Fruit fly (Drosophila melanogaster) whole organism, pupa: ENCODE results near the gene mtTFB2.

ENCODE experiments used
- CG10348 ChIP-seq: fragments of 200-800 bp; sonication (Bioruptor generic); IDR thresholded peaks from 2 replicates; pipeline ENCODE4 v1.3.6; 2022; ENCODE audit warnings: missing biosample characterization, missing genetic modification characterization
- CG12605 ChIP-seq: fragments of 200-800 bp; sonication (Bioruptor generic); IDR thresholded peaks from 2 replicates; pipeline ENCODE4 v1.3.6; 2022; ENCODE audit warnings: missing biosample characterization, missing genetic modification characterization
- CG13204 ChIP-seq: fragments of 200-800 bp; sonication (Bioruptor generic); optimal IDR thresholded peaks from 2 replicates; lab custom pipeline; 2018; ENCODE audit warnings: missing biosample characterization, mild to moderate bottlenecking, missing genetic modification characterization, moderate library complexity
- CG14655 ChIP-seq: fragments of 200-800 bp; sonication (Bioruptor generic); optimal IDR thresholded peaks from 3 replicates; lab custom pipeline; 2017; ENCODE audit warnings: mild to moderate bottlenecking, missing biosample characterization, missing genetic modification reagents, missing genetic modification characterization
- CG15710 ChIP-seq: fragments of 200-800 bp; sonication (Bioruptor generic); optimal IDR thresholded peaks from 2 replicates; lab custom pipeline; 2018; ENCODE audit warnings: missing biosample characterization, mild to moderate bottlenecking, missing genetic modification characterization, moderate library complexity
- CG17806 ChIP-seq: fragments of 200-800 bp; sonication (Bioruptor generic); optimal IDR thresholded peaks from 2 replicates; lab custom pipeline; 2018; ENCODE audit warnings: missing biosample characterization, mild to moderate bottlenecking, missing genetic modification characterization, moderate library complexity
- CG32121 ChIP-seq: fragments of 200-800 bp; sonication (Bioruptor generic); IDR thresholded peaks from 2 replicates; pipeline ENCODE4 v1.3.6; 2022; ENCODE audit warnings: missing biosample characterization, missing genetic modification characterization
- CG34367 ChIP-seq: fragments of 200-800 bp; sonication (Bioruptor generic); optimal IDR thresholded peaks from 2 replicates; lab custom pipeline; 2018; ENCODE audit warnings: missing biosample characterization, mild to moderate bottlenecking, missing genetic modification characterization
- CG4496 ChIP-seq: fragments of 200-800 bp; sonication (Bioruptor generic); IDR thresholded peaks from 3 replicates; pipeline ENCODE4 v1.3.6; 2022; ENCODE audit warnings: missing biosample characterization, missing genetic modification characterization
- CG8159 ChIP-seq: fragments of 200-800 bp; sonication (Bioruptor generic); optimal IDR thresholded peaks from 3 replicates; lab custom pipeline; 2018; ENCODE audit warnings: missing biosample characterization, mild to moderate bottlenecking, missing genetic modification characterization, moderate library complexity
- CG8301 ChIP-seq: fragments of 200-800 bp; sonication (Bioruptor generic); optimal IDR thresholded peaks from 2 replicates; lab custom pipeline; 2018; ENCODE audit warnings: missing biosample characterization, mild to moderate bottlenecking, missing genetic modification characterization
- CG9948 ChIP-seq: fragments of 200-800 bp; sonication (Bioruptor generic); optimal IDR thresholded peaks from 2 replicates; lab custom pipeline; 2018; ENCODE audit warnings: missing biosample characterization, mild to moderate bottlenecking, missing genetic modification characterization, moderate library complexity
- D1 ChIP-seq: fragments of 200-800 bp; sonication (Bioruptor generic); optimal IDR thresholded peaks from 2 replicates; lab custom pipeline; 2018; ENCODE audit warnings: missing biosample characterization, mild to moderate bottlenecking, missing genetic modification characterization, moderate library complexity
- EcR ChIP-seq: fragments of 200-800 bp; sonication (Bioruptor generic); optimal IDR thresholded peaks from 3 replicates; lab custom pipeline; 2019; ENCODE audit warnings: missing biosample characterization, missing genetic modification characterization, mild to moderate bottlenecking, moderate library complexity, missing genetic modification reagents
- Ets98B ChIP-seq: fragments of 200-800 bp; sonication (Bioruptor generic); IDR thresholded peaks from 2 replicates; pipeline ENCODE4 v1.3.6; 2022; ENCODE audit warnings: missing biosample characterization, missing genetic modification characterization
- Pif1A ChIP-seq: fragments of 200-800 bp; sonication (Bioruptor generic); optimal IDR thresholded peaks from 3 replicates; lab custom pipeline; 2016; ENCODE audit warnings: missing biosample characterization, missing genetic modification characterization
- Pif1B ChIP-seq: fragments of 200-800 bp; sonication (Bioruptor generic); optimal IDR thresholded peaks from 3 replicates; lab custom pipeline; 2016; ENCODE audit warnings: missing biosample characterization, missing genetic modification characterization
- Snoo ChIP-seq: fragments of 200-800 bp; sonication (Bioruptor generic); optimal IDR thresholded peaks from 3 replicates; lab custom pipeline; 2017; ENCODE audit warnings: missing biosample characterization, mild to moderate bottlenecking, missing genetic modification characterization, inconsistent platforms
- fd96Ca ChIP-seq: fragments of 200-800 bp; sonication (Bioruptor generic); IDR thresholded peaks from 3 replicates; pipeline ENCODE4 v1.3.6; 2022; ENCODE audit warnings: missing biosample characterization, missing genetic modification characterization
- gl ChIP-seq: fragments of 200-800 bp; sonication (Bioruptor generic); optimal IDR thresholded peaks from 2 replicates; lab custom pipeline; 2018; ENCODE audit warnings: missing biosample characterization, mild to moderate bottlenecking, missing genetic modification characterization
- rn ChIP-seq: fragments of 200-800 bp; sonication (Bioruptor generic); IDR thresholded peaks from 2 replicates; pipeline ENCODE4 v1.3.6; 2022; ENCODE audit warnings: missing biosample characterization, missing genetic modification characterization

The mtTFB2 gene

dm6 chr3R:10068780-10069179 is 23.4 kb downstream of the mtTFB2 start:
- no peak for TF ChIP-seq CG12605
- no peak for TF ChIP-seq CG13204 (GFP tag; lab: Kevin White, UChicago)
- no peak for TF ChIP-seq CG17806 (tag; lab: Kevin White, UChicago)
- no peak for TF ChIP-seq Pif1A (GFP tag; lab: Kevin White, UChicago)
- TF ChIP-seq CG15710 (tag; lab: Kevin White, UChicago): no peak
- no peak for TF ChIP-seq CG32121 (GFP tag; lab: Robert Waterston, UW)
- no peak for TF ChIP-seq CG10348 (GFP tag; lab: Robert Waterston, UW)
- TF ChIP-seq EcR (GFP tag; lab: Kevin White, UChicago): no peak
- TF ChIP-seq Pif1B (GFP tag; lab: Kevin White, UChicago): no peak
- TF ChIP-seq CG34367 (tag; lab: Kevin White, UChicago): no peak
- no peak for TF ChIP-seq CG4496
- no peak for TF ChIP-seq fd96Ca (GFP tag; lab: Robert Waterston, UW)
- TF ChIP-seq Ets98B (GFP tag; lab: Robert Waterston, UW): no peak
- no peak for TF ChIP-seq CG8159 (tag; lab: Kevin White, UChicago)
- TF ChIP-seq rn (GFP tag; lab: Robert Waterston, UW): no peak
- no peak for TF ChIP-seq gl
- no peak for TF ChIP-seq D1 (tag; lab: Kevin White, UChicago)
- TF ChIP-seq, all 21 proteins: peak for 0

DNA sequence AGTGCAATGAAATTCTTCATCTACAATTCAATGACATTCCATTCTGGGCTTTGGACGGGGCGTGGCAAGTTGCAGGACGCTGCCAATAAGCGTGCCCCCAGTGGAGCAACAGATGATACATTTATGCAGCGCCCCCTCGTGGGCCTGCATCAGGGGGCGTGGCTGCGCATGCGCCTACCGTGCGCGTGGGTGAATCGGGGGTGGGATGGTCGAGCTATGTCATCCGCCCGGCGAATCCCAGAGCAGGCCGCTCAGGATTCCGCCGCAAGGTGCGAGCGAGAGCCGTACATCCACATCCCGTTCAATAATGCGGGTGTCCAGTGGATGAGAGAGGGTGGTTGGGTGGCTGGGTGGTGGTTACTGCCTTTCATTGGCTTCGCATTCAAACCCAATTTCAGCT is 24.8 kb downstream of the mtTFB2 start:
- TF ChIP-seq EcR (GFP tag; lab: Kevin White, UChicago) (no peak), Ets98B (GFP tag; lab: Robert Waterston, UW) (no peak), CG17806 (tag; lab: Kevin White, UChicago) (no peak), Pif1B (GFP tag; lab: Kevin White, UChicago) (no peak), gl (no peak), CG15710 (tag; lab: Kevin White, UChicago) (no peak), CG13204 (GFP tag; lab: Kevin White, UChicago) (no peak), CG9948 (no peak), rn (GFP tag; lab: Robert Waterston, UW) (no peak), CG14655 (no peak), CG32121 (GFP tag; lab: Robert Waterston, UW) (no peak), Snoo (no peak), fd96Ca (GFP tag; lab: Robert Waterston, UW) (no peak), Pif1A (GFP tag; lab: Kevin White, UChicago) (no peak)

- no peak for TF ChIP-seq D1 (tag; lab: Kevin White, UChicago)
- no peak for TF ChIP-seq CG32121 (GFP tag; lab: Robert Waterston, UW)
- TF ChIP-seq Pif1B (GFP tag; lab: Kevin White, UChicago): no peak
- TF ChIP-seq rn (GFP tag; lab: Robert Waterston, UW): no peak
- no peak for TF ChIP-seq CG15710 (tag; lab: Kevin White, UChicago)
Observed at dm6 chr3R:10070817-10071216, 25.4 kb downstream of the mtTFB2 start, which contains the start of gene nerfin-2. nerfin-2 (plus strand) TSS chr3R:10071117.

DNA sequence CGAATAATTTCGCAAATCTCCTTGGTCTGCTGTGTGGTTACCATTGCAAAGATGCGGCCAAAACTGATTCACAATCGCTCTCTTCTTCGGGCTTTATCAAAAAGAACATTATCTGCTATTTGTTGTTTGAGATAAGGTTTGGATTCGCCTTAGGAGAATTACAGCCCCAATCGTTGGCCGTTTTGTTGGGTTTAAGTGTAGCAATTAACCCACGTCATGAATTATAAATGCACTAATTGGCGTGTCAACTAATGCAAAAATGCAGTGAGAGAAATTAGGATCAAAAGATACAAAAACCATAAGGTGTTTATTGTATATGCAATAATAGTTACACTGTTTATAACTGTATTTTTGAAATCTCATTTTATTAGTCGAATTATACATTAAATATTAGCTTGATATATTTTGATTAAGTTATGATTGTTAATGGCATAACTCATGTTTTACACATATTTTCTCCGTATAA is 30.0 kb downstream of the mtTFB2 start, which contains the start of gene Alp13:
Alp13 (minus strand) TSS at position 51 of the 466 bp plus-strand sequence.
- TF ChIP-seq CG4496 (no peak), EcR (GFP tag; lab: Kevin White, UChicago) (no peak), CG8301 (tag; lab: Kevin White, UChicago) (no peak), CG34367 (tag; lab: Kevin White, UChicago) (no peak), Pif1A (GFP tag; lab: Kevin White, UChicago) (no peak), CG17806 (tag; lab: Kevin White, UChicago) (no peak), CG15710 (tag; lab: Kevin White, UChicago) (no peak), CG9948 (no peak), CG12605 (no peak), Snoo (no peak), Pif1B (GFP tag; lab: Kevin White, UChicago) (no peak), CG14655 (no peak), fd96Ca (GFP tag; lab: Robert Waterston, UW) (no peak), CG8159 (tag; lab: Kevin White, UChicago) (no peak), Ets98B (GFP tag; lab: Robert Waterston, UW) (no peak), gl (no peak), CG10348 (GFP tag; lab: Robert Waterston, UW) (no peak), rn (GFP tag; lab: Robert Waterston, UW) (no peak), D1 (tag; lab: Kevin White, UChicago) (no peak), CG13204 (GFP tag; lab: Kevin White, UChicago) (no peak)
- TF ChIP-seq, all 21 proteins: peak for 0

DNA sequence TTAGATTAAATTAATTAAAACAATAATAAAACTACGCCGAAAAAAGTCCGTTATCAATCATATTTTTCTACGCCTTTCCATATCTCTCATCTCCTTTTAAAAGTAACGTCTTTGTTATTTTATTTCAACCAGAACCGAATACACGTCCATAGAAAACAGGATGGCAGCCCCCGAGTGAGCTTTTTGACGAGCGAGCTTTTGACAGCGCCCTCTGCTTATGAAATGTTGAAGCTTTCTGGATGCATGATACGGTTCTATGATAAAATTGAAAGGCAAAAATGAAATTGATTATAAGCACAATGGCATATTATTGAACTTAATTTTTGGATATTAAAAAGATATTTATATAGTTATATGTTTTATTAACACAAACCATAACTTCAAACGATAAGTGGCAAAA is 31.3 kb downstream of the mtTFB2 start:
- no peak for TF ChIP-seq CG9948
- TF ChIP-seq CG32121 (GFP tag; lab: Robert Waterston, UW): no peak
- no peak for TF ChIP-seq gl
- peak; percentile 21 for TF ChIP-seq D1 (tag; lab: Kevin White, UChicago)
- TF ChIP-seq CG13204 (GFP tag; lab: Kevin White, UChicago): no peak
- TF ChIP-seq, all 21 proteins: peak for 1

DNA sequence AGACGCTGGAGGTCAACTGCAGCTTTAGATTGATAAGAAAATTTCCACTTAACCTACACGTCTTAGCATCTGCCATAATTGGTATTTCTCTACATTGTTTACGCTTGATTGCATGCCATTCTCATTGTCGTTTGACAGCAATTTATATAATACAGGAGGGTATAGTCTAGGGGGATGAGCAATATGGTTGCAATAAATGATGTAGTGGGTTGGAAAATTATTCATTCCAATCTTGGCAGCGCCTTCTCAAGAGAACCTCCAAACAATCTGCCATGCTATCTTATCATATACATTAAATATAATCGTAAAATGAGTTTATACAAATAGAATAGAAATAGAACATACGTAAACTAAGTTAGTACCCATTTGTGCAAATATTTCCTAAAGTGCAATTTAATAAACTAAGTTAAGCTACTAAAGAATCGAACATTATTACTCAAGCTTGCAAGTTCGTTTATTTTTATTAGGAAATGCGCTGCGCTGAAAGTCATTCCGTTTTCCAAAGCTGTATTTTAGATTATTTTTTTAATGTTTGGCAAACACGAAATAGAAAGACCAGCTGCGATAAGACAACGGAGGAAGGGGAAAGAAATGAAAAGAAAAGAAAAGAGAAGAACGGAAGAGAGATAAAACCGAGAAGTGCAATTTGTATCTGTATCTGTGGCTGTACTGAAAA is 33.2 kb downstream of the mtTFB2 start:
- TF ChIP-seq gl (no peak), Pif1A (GFP tag; lab: Kevin White, UChicago) (no peak), Ets98B (GFP tag; lab: Robert Waterston, UW) (no peak), Snoo (no peak), CG8159 (tag; lab: Kevin White, UChicago) (no peak), EcR (GFP tag; lab: Kevin White, UChicago) (no peak), CG15710 (tag; lab: Kevin White, UChicago) (no peak), CG9948 (no peak), CG4496 (no peak), CG12605 (no peak), fd96Ca (GFP tag; lab: Robert Waterston, UW) (no peak), rn (GFP tag; lab: Robert Waterston, UW) (no peak), D1 (tag; lab: Kevin White, UChicago) (no peak), CG34367 (tag; lab: Kevin White, UChicago) (no peak), Pif1B (GFP tag; lab: Kevin White, UChicago) (no peak), CG10348 (GFP tag; lab: Robert Waterston, UW) (no peak), CG13204 (GFP tag; lab: Kevin White, UChicago) (no peak), CG32121 (GFP tag; lab: Robert Waterston, UW) (no peak)
- TF ChIP-seq, all 21 proteins: peak for 0
